Worm (Caenorhabditis elegans) whole organism, mixed stage, embryonic: ENCODE measurements around the gene lmd-4.

ENCODE experiments used
- bed-3 ChIP-seq: fragments of 200-800 bp; sonication (Bioruptor generic); optimal IDR thresholded peaks from 3 replicates; lab custom pipeline; 2018; ENCODE audit warnings: mild to moderate bottlenecking, missing genetic modification characterization, moderate library complexity, missing compliant biosample characterization
- blmp-1 ChIP-seq: fragments of 150-350 bp; optimal IDR thresholded peaks from 2 replicates; lab custom pipeline; 2014; ENCODE audit warnings: missing biosample characterization, missing genetic modification characterization
- ceh-39 ChIP-seq: fragments of 150-350 bp; optimal IDR thresholded peaks from 2 replicates; lab custom pipeline; 2014; ENCODE audit warnings: missing biosample characterization, missing genetic modification characterization
- ceh-83 ChIP-seq: fragments of 200-800 bp; sonication (Bioruptor generic); optimal IDR thresholded peaks from 2 replicates; lab custom pipeline; 2018; ENCODE audit warnings: mild to moderate bottlenecking, missing genetic modification characterization, missing compliant biosample characterization
- elt-1 ChIP-seq: sonication (generic microtip); optimal IDR thresholded peaks from 2 replicates; lab custom pipeline; 2017; ENCODE audit warnings: missing genetic modification characterization, mild to moderate bottlenecking, missing compliant biosample characterization, antibody characterized with exemption, moderate library complexity, borderline replicate concordance; ENCODE audit not compliant: insufficient read depth
- lsy-2 ChIP-seq: fragments of 150-350 bp; optimal IDR thresholded peaks from 2 replicates; lab custom pipeline; 2014; ENCODE audit warnings: missing biosample characterization, missing genetic modification characterization
- nhr-237 ChIP-seq: fragments of 150-350 bp; optimal IDR thresholded peaks from 2 replicates; lab custom pipeline; 2014; ENCODE audit warnings: missing biosample characterization, missing genetic modification characterization
- nhr-28 ChIP-seq: fragments of 150-350 bp; optimal IDR thresholded peaks from 2 replicates; lab custom pipeline; 2014; ENCODE audit warnings: missing biosample characterization, missing genetic modification characterization
- pha-4 ChIP-seq: fragments of 150-350 bp; optimal IDR thresholded peaks from 2 replicates; lab custom pipeline; 2018; ENCODE audit warnings: missing biosample characterization, missing genetic modification reagents, missing genetic modification characterization
- unc-39 ChIP-seq: fragments of 150-350 bp; optimal IDR thresholded peaks from 2 replicates; lab custom pipeline; 2014; ENCODE audit warnings: missing biosample characterization, missing genetic modification characterization

DNA sequence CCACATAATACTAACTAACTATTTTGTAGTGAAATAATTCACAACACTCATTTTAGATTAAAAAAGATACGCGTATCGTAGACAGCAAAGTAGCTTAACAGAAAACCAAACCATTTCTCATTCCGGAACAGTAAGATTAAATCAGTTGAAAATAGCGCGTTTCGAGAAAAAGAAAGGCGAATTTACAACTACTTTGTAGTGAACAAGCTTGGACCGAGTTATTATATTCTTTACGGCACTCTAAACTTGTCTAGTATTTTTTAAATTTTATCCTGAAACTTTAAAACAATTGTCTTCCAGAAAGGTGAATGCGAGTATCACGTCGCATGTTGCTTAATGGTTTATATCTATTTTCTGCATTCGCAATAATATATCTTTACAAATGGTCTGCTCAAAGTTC lies 41.7 kb downstream of the lmd-4 start, which contains the start of gene C13A2.4:
- TF ChIP-seq bed-3 (GFP tag; lab: Kevin White, UChicago) = no peak
- no peak for TF ChIP-seq nhr-237 (tag; lab: Kevin White, UChicago)
- TF ChIP-seq lsy-2 (tag; lab: Kevin White, UChicago) = no peak
- no peak for TF ChIP-seq nhr-28
- no peak for TF ChIP-seq ceh-83 (GFP tag; lab: Kevin White, UChicago)
- no peak for TF ChIP-seq blmp-1 (tag; lab: Kevin White, UChicago)
- TF ChIP-seq pha-4 (tag; lab: Kevin White, UChicago) = no peak
- no peak for TF ChIP-seq elt-1 (tag; lab: Kevin White, UChicago)
- no peak for TF ChIP-seq unc-39
- no peak for TF ChIP-seq ceh-39 (tag; lab: Kevin White, UChicago)
